Worm (Caenorhabditis elegans) whole organism, early embryonic: ENCODE data around the gene M02D8.2.

Experiments
- B0310.2 ChIP-seq: sonication (generic microtip); optimal IDR thresholded peaks from 2 replicates; lab custom pipeline; 2016; ENCODE audit warnings: mild to moderate bottlenecking, missing genetic modification characterization, missing compliant biosample characterization
- F13C5.2 ChIP-seq: sonication (generic microtip); optimal IDR thresholded peaks from 2 replicates; lab custom pipeline; 2017; ENCODE audit warnings: mild to moderate bottlenecking, missing genetic modification characterization, inconsistent platforms, missing compliant biosample characterization
- aly-1 ChIP-seq: sonication (generic microtip); optimal IDR thresholded peaks from 2 replicates; lab custom pipeline; 2016; ENCODE audit warnings: missing genetic modification characterization, missing compliant biosample characterization
- ama-1 ChIP-seq: fragments of 150-350 bp; optimal IDR thresholded peaks from 2 replicates; lab custom pipeline; 2014
- ceh-13 ChIP-seq: fragments of 200-800 bp; sonication (Bioruptor generic); optimal IDR thresholded peaks from 2 replicates; lab custom pipeline; 2018; ENCODE audit warnings: mild to moderate bottlenecking, missing genetic modification characterization, missing compliant biosample characterization
- ceh-36 ChIP-seq: sonication (generic microtip); optimal IDR thresholded peaks from 2 replicates; lab custom pipeline; 2016; ENCODE audit warnings: missing genetic modification characterization, inconsistent platforms, missing compliant biosample characterization
- ets-7 ChIP-seq: sonication (generic microtip); optimal IDR thresholded peaks from 2 replicates; lab custom pipeline; 2016; ENCODE audit warnings: missing genotype, missing genetic modification characterization, missing compliant biosample characterization
- flt-1 ChIP-seq: fragments of 200-800 bp; sonication (Bioruptor generic); IDR thresholded peaks from 2 replicates; pipeline ENCODE4 v1.3.6; 2022; ENCODE audit warnings: missing genetic modification characterization, missing compliant biosample characterization
- hmbx-1 ChIP-seq: sonication (generic microtip); optimal IDR thresholded peaks from 2 replicates; lab custom pipeline; 2016; ENCODE audit warnings: mild to moderate bottlenecking, missing genetic modification characterization, missing compliant biosample characterization
- hmg-4 ChIP-seq: fragments of 200-800 bp; sonication (Bioruptor generic); optimal IDR thresholded peaks from 2 replicates; lab custom pipeline; 2018; ENCODE audit warnings: mild to moderate bottlenecking, missing genetic modification characterization, missing compliant biosample characterization
- hnd-1 ChIP-seq: sonication (generic microtip); optimal IDR thresholded peaks from 2 replicates; lab custom pipeline; 2016; ENCODE audit warnings: missing genetic modification characterization, missing compliant biosample characterization
- pes-1 ChIP-seq: fragments of 200-800 bp; sonication (Bioruptor generic); IDR thresholded peaks from 2 replicates; pipeline ENCODE4 v1.3.6; 2022; ENCODE audit warnings: missing genetic modification reagents, missing genetic modification characterization, missing compliant biosample characterization
- scrt-1 ChIP-seq: fragments of 200-800 bp; sonication (Bioruptor generic); IDR thresholded peaks from 2 replicates; pipeline ENCODE4 v1.3.6; 2022; ENCODE audit warnings: missing genetic modification characterization, missing compliant biosample characterization
- sea-1 ChIP-seq: fragments of 200-800 bp; sonication (Bioruptor generic); conservative IDR thresholded peaks from 2 replicates; pipeline ENCODE4 v1.3.6; 2022; ENCODE audit warnings: missing genetic modification characterization, missing compliant biosample characterization
- tbx-11 ChIP-seq: fragments of 200-800 bp; sonication (Bioruptor generic); IDR thresholded peaks from 2 replicates; pipeline ENCODE4 v1.3.6; 2022; ENCODE audit warnings: missing genetic modification characterization, missing compliant biosample characterization
- tbx-37 ChIP-seq: fragments of 200-800 bp; sonication (Bioruptor generic); conservative IDR thresholded peaks from 2 replicates; pipeline ENCODE4 v1.3.6; 2022; ENCODE audit warnings: missing genetic modification reagents, missing genetic modification characterization, missing compliant biosample characterization
- tra-4 ChIP-seq: sonication (generic microtip); optimal IDR thresholded peaks from 2 replicates; lab custom pipeline; 2017; ENCODE audit warnings: missing genetic modification characterization, missing compliant biosample characterization

Gene M02D8.2

DNA sequence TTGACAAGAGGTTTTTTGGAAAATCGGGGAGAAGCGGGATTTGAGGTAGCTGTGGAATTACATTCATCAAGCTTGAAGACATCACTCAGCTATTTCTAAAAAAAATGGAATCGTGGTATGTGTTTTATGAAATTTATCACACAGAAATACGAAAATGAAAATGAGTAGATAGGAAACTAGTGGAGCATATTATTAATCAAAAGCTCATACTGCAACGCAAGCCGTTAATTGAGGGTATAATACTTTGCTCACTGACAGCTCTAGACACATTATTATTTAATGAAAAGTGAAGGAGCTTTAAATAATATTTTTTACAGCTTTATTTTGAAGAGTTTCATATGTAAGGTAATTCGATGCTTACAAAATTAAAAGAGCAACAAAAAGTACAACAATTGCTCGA lies 3.4 kb downstream of the M02D8.2 start, which contains the start of gene M02D8.7:
M02D8.7 (minus strand) TSS at position 101 of the 400 bp plus-strand sequence.
- TF ChIP-seq aly-1 (tag; lab: Kevin White, UChicago) (no peak), scrt-1 (no peak), hmbx-1 (no peak), hmg-4 (no peak), sea-1 (no peak)

DNA sequence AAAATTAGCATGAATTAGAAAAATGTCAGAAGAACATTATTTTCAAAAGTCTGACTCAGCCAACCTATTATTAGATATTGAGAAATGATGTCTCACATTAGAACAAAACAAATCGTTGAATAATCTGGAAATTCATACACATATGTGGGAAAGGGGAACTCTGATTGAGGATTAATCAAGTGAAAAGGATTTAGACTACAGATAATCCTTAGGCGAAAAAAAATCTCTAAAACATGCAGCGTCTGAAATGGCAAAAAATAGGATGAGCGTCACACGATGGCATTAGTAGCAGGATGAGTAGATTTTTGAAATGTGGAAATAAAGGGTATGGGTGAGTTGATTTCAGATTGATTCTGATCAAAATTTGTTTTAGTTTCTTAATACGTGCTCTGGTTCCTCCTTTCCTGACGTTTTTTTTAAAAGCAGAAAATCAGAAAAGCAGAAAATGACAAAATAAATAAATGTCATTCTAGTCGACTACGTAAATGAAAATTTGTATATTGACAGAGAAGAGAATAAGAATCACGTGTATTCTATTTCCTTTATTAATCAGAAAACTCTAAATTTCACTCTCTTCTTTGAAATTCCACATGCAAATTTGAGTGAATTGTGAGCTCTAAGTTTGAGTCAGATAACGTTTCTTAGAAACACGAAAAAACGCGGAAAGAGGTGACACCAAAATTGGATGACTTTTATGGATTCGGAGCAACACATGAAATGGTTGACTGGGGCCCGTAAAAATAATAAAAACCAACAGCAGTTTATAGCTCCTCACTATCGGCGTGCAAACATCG lies 4.9 kb downstream of the M02D8.2 start:
- TF ChIP-seq aly-1 (tag; lab: Kevin White, UChicago): no peak
- TF ChIP-seq tra-4: no peak
- TF ChIP-seq ceh-13 (GFP tag; lab: Kevin White, UChicago): no peak
- TF ChIP-seq scrt-1: no peak
- TF ChIP-seq B0310.2 (tag; lab: Kevin White, UChicago): no peak
- no peak for TF ChIP-seq ets-7 (tag; lab: Kevin White, UChicago)
- no peak for TF ChIP-seq tbx-37
- no peak for TF ChIP-seq hnd-1 (tag; lab: Kevin White, UChicago)
- no peak for TF ChIP-seq pes-1
- no peak for TF ChIP-seq ama-1 (lab: Kevin White, UChicago)

DNA sequence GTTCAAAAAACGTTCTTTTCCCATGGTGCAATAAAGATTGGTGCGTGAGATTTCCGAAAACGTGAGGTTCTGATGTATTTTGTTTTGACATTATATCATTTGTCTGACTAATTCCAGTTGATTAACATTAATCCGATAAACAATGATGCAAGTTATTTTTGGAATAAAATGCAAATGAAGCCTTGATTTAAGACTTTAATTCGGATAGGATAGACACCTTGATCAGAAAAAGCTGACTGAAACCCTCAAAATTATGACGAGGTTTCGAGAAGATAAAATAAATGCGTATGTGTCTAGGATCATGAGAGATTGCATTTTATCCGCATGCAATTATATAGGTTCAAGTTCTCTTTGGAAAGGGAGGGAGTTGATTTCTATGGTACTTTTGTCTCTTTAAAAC lies 6.1 kb downstream of the M02D8.2 start:
- TF ChIP-seq pes-1: no peak
- no peak for TF ChIP-seq ama-1 (lab: Kevin White, UChicago)
- no peak for TF ChIP-seq tbx-11
- no peak for TF ChIP-seq hnd-1 (tag; lab: Kevin White, UChicago)
- no peak for TF ChIP-seq ceh-36 (tag; lab: Kevin White, UChicago)
- no peak for TF ChIP-seq sea-1
- no peak for TF ChIP-seq B0310.2 (tag; lab: Kevin White, UChicago)
- no peak for TF ChIP-seq ets-7 (tag; lab: Kevin White, UChicago)
- TF ChIP-seq aly-1 (tag; lab: Kevin White, UChicago): no peak
- no peak for TF ChIP-seq hmbx-1
- TF ChIP-seq flt-1 (GFP tag; lab: Robert Waterston, UW): no peak
- TF ChIP-seq F13C5.2: no peak
- TF ChIP-seq tbx-37: no peak
- TF ChIP-seq scrt-1: no peak
- TF ChIP-seq tra-4: no peak

ce11 chrX:8750209-8750608 lies 10.7 kb downstream of the M02D8.2 start:
- TF ChIP-seq hnd-1 (tag; lab: Kevin White, UChicago) (no peak), scrt-1 (no peak), ama-1 (lab: Kevin White, UChicago) (no peak), F13C5.2 (no peak)

ce11 chrX:8750660-8751059 lies 11.2 kb downstream of the M02D8.2 start, which contains the start of gene asns-2:
Gene asns-2 (minus strand): TSS chrX:8750941.
- TF ChIP-seq tbx-11 (no peak), aly-1 (tag; lab: Kevin White, UChicago) (peak; percentile 13), flt-1 (GFP tag; lab: Robert Waterston, UW) (no peak), ceh-13 (GFP tag; lab: Kevin White, UChicago) (no peak), ets-7 (tag; lab: Kevin White, UChicago) (no peak)

ce11 chrX:8752546-8752945 lies 13.1 kb downstream of the M02D8.2 start:
- TF ChIP-seq tra-4 (no peak), ceh-36 (tag; lab: Kevin White, UChicago) (no peak), hmg-4 (no peak), ets-7 (tag; lab: Kevin White, UChicago) (no peak), pes-1 (no peak), ceh-13 (GFP tag; lab: Kevin White, UChicago) (no peak), hmbx-1 (no peak)

DNA sequence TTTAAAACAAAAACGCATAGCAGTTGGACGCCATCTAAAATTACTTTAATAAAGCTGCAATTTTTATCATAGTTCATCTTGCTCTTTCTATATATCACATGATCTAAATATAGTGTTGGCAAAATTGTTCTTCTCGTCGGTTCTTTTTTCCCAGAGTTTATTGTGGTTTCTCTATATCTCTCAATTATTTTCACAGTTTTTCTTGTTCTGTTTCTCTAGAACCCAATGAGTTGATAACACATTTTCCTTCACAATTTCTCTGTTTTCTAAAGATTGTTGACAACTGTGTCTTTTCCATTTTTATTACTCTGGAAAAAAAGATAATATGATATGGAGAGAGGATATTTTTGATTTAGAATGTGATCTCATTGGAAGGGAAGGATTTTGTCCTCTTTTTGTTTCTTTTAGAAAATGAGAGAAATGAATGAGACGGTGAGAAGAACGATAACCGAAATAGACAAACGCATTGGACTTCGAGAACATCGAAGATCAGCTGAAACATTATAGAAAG lies 14.9 kb downstream of the M02D8.2 start:
- TF ChIP-seq hmg-4 (no peak), pes-1 (no peak), tbx-11 (no peak), ets-7 (tag; lab: Kevin White, UChicago) (no peak), tbx-37 (no peak), hnd-1 (tag; lab: Kevin White, UChicago) (no peak), flt-1 (GFP tag; lab: Robert Waterston, UW) (no peak), hmbx-1 (no peak), ceh-13 (GFP tag; lab: Kevin White, UChicago) (no peak), scrt-1 (no peak), B0310.2 (tag; lab: Kevin White, UChicago) (no peak), sea-1 (no peak)

DNA sequence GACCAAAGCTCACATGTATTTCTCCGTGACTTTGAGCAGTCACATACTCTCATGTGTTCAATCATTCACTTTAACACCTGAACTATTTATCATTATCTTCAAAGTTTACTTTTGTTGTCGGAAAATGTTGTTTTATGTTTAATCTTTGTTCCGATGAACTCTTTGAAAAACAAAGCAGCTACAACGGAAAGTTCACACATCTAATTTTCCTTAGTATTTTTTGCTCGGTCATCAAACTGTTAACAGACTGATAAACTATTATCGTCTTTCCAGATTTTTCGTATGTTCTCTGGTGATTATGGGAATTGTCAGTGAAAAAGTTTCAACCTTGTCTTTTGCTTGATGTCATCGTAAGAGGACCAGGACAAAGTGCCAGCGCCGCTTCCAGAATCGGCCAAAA lies 16.5 kb downstream of the M02D8.2 start:
- TF ChIP-seq F13C5.2 (no peak), ama-1 (lab: Kevin White, UChicago) (no peak), tbx-37 (no peak), hnd-1 (tag; lab: Kevin White, UChicago) (no peak), hmbx-1 (no peak), scrt-1 (no peak), sea-1 (no peak), B0310.2 (tag; lab: Kevin White, UChicago) (no peak)

DNA sequence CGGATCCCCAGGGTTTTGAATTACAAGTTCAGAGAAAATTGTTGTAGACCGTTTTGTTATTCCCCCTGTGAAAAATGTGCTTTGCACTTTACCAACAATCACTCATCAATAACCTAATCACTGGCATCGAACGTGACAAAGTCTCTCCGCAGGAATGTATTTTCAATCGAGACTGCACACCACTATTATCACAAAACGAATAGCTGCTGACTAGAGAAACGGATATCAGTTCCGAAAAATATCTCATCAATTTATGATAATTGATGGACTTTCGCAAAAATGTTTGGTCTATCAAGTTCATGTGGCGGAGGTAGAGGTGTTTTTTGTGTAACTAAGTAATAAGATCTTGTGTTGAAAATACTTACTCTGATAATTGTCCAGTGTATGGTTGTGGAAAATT lies 21.6 kb downstream of the M02D8.2 start:
- TF ChIP-seq hmg-4 (no peak), ceh-36 (tag; lab: Kevin White, UChicago) (no peak), tbx-37 (no peak), tbx-11 (no peak), B0310.2 (tag; lab: Kevin White, UChicago) (no peak), flt-1 (GFP tag; lab: Robert Waterston, UW) (no peak), scrt-1 (no peak)
